Fruit fly (Drosophila melanogaster) whole organism, embryonic: Measurements from ENCODE around the gene Trs23.

Experiments used
- Atf3 ChIP-seq: fragments of 200-800 bp; sonication (Bioruptor generic); optimal IDR thresholded peaks from 3 replicates; lab custom pipeline; 2016; ENCODE audit warnings: missing biosample characterization, missing genetic modification characterization
- CG17802 ChIP-seq: fragments of 200-800 bp; sonication (Bioruptor generic); optimal IDR thresholded peaks from 2 replicates; lab custom pipeline; 2018; ENCODE audit warnings: missing biosample characterization, mild to moderate bottlenecking, missing genetic modification characterization, moderate library complexity
- CG18011 ChIP-seq: fragments of 200-800 bp; sonication (Bioruptor generic); optimal IDR thresholded peaks from 2 replicates; lab custom pipeline; 2017; ENCODE audit warnings: missing biosample characterization, missing genetic modification characterization, mild to moderate bottlenecking, moderate library complexity, missing genotype
- CG18262 ChIP-seq: fragments of 200-800 bp; optimal IDR thresholded peaks from 3 replicates; lab custom pipeline; 2019; ENCODE audit warnings: missing biosample characterization, mild to moderate bottlenecking, missing genetic modification characterization, moderate library complexity
- CG18619 ChIP-seq: fragments of 200-800 bp; sonication (Bioruptor generic); optimal IDR thresholded peaks from 3 replicates; lab custom pipeline; 2017; ENCODE audit warnings: missing biosample characterization, mild to moderate bottlenecking, missing genetic modification characterization
- CG2678 ChIP-seq: fragments of 200-800 bp; sonication (Bioruptor generic); optimal IDR thresholded peaks from 3 replicates; lab custom pipeline; 2019; ENCODE audit warnings: missing biosample characterization, mild to moderate bottlenecking, missing genetic modification characterization, moderate library complexity
- CG5180 ChIP-seq: fragments of 200-800 bp; sonication (Bioruptor generic); optimal IDR thresholded peaks from 3 replicates; lab custom pipeline; 2017; ENCODE audit warnings: missing biosample characterization, missing genetic modification characterization, mild to moderate bottlenecking, moderate library complexity, missing genetic modification reagents
- CrebB ChIP-seq: fragments of 200-800 bp; sonication (Bioruptor generic); optimal IDR thresholded peaks from 3 replicates; lab custom pipeline; 2018; ENCODE audit warnings: missing biosample characterization, mild to moderate bottlenecking, missing genetic modification characterization
- chm ChIP-seq: fragments of 200-800 bp; sonication (Bioruptor generic); IDR thresholded peaks from 2 replicates; pipeline ENCODE4 v1.3.6; 2022; ENCODE audit warnings: missing biosample characterization, missing genetic modification characterization
- gce ChIP-seq: fragments of 200-800 bp; sonication (Bioruptor generic); IDR thresholded peaks from 3 replicates; pipeline ENCODE4 v1.3.6; 2022; ENCODE audit warnings: missing biosample characterization, missing genetic modification characterization
- pho ChIP-seq: fragments of 200-800 bp; sonication (Bioruptor generic); optimal IDR thresholded peaks from 2 replicates; lab custom pipeline; 2016; ENCODE audit warnings: missing biosample characterization, missing genetic modification characterization
- ssp ChIP-seq: fragments of 200-800 bp; sonication (Bioruptor generic); IDR thresholded peaks from 2 replicates; pipeline ENCODE4 v1.3.6; 2022; ENCODE audit warnings: missing biosample characterization, missing genetic modification characterization

DNA sequence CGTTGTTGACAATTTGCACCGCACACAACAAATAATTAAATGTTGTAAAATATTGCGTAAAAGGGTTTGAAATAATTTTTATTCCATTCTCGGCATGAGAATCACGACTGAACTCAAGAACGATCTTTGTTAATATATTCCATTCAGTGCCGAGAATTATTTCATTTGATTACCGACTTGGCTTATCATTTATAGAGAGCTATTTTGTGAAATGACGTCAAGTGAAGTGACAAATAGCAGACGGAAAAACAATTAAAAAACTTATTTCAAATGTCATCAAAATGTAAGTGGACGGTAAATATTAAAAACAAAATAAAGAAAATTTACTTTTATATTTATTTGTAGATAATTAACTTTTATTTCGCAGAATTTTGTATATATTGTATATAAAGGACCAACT, 28.5 kb downstream of the Trs23 start:
- TF ChIP-seq pho (GFP tag; lab: Kevin White, UChicago) (no peak), CG18262 (tag; lab: Kevin White, UChicago) (no peak), CrebB (tag; lab: Kevin White, UChicago) (no peak), CG17802 (tag; lab: Kevin White, UChicago) (no peak), CG18619 (no peak), CG2678 (tag; lab: Kevin White, UChicago) (no peak), chm (no peak), gce (GFP tag; lab: Robert Waterston, UW) (no peak), ssp (GFP tag; lab: Robert Waterston, UW) (no peak), CG18011 (GFP tag; lab: Kevin White, UChicago) (no peak), Atf3 (GFP tag; lab: Kevin White, UChicago) (no peak), CG5180 (no peak)
